Fruit fly (Drosophila melanogaster): ENCODE results near the gene Psf2.

DNA sequence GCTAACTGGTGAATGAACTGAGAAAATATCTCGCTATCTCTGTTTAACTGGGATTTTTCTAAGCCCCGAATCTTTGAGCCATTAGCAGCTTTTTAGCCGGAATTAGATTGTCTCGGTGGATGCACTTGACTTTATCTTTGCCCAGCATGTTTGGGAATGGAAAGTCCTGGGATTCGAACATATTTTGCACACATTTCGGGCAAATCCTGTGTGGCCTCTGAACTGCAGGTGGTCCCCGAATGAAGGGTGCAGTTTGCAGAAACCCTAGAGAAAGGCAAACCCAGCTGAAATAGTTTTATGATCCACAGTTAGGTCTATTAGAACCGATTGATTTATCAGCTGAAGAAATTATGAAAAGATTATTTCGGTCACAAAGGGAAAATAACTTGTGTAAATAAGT lies 20.5 kb downstream of the Psf2 start:
- no peak for TF ChIP-seq Blimp-1 (GFP tag; optimal IDR thresholded peaks at IDR 0.05)
- no peak for TF ChIP-seq Eip75B (GFP tag; optimal IDR thresholded peaks at IDR 0.05)
- TF ChIP-seq Eip93F (GFP tag; optimal IDR thresholded peaks at IDR 0.05) = no peak
- TF ChIP-seq Lpt (GFP tag; optimal IDR thresholded peaks at IDR 0.05) = no peak
- TF ChIP-seq salr (GFP tag; optimal IDR thresholded peaks at IDR 0.05) = no peak
- no peak for TF ChIP-seq pdm3 (GFP tag; optimal IDR thresholded peaks at IDR 0.05)
- no peak for TF ChIP-seq Gug (GFP tag; IDR thresholded peaks at IDR 0.05)
- TF ChIP-seq cyc (GFP tag; optimal IDR thresholded peaks at IDR 0.05) = no peak
- TF ChIP-seq fd59A (GFP tag; optimal IDR thresholded peaks at IDR 0.05) = no peak
- TF ChIP-seq CG15336 (GFP tag; IDR thresholded peaks at IDR 0.05) = no peak
- no peak for TF ChIP-seq lz (GFP tag; optimal IDR thresholded peaks at IDR 0.05)
- TF ChIP-seq CG9139 (GFP tag; optimal IDR thresholded peaks at IDR 0.05) = no peak
- TF ChIP-seq CG11762 (GFP tag; optimal IDR thresholded peaks at IDR 0.05; ENCODE audit: insufficient read depth) = no peak
